Worm (Caenorhabditis elegans): ENCODE measurements around the gene acr-3.

acr-3 gene

ce11 chrX:6742891-6743290 lies 33.6 kb downstream of the acr-3 start (continued):
- TF ChIP-seq sox-4 (tag; optimal IDR thresholded peaks at IDR 0.05) (peak; percentile 48), jun-1 (tag; optimal IDR thresholded peaks at IDR 0.05) (peak; percentile 75), lin-35 (GFP tag; optimal IDR thresholded peaks at IDR 0.05) (peak; percentile 46 to 86), nhr-11 (tag; optimal IDR thresholded peaks at IDR 0.05) (peak; percentile 60), nhr-76 (tag; optimal IDR thresholded peaks at IDR 0.05) (no peak), nhr-47 (tag; optimal IDR thresholded peaks at IDR 0.05) (peak; percentile 77), C16A3.4 (tag; optimal IDR thresholded peaks at IDR 0.05) (peak; percentile 34), nhr-12 (tag; optimal IDR thresholded peaks at IDR 0.05) (no peak), lin-13 (GFP tag; optimal IDR thresholded peaks at IDR 0.05) (peak; percentile 46), ztf-4 (tag; optimal IDR thresholded peaks at IDR 0.05) (peak; percentile 77), mdl-1 (tag; optimal IDR thresholded peaks at IDR 0.05) (peak in 1 of 2 experiments; percentile 97), nhr-19 (GFP tag; conservative IDR thresholded peaks at IDR 0.05) (peak; percentile 89), unc-30 (tag; optimal IDR thresholded peaks at IDR 0.05) (no peak), nhr-71 (tag; optimal IDR thresholded peaks at IDR 0.05) (peak; percentile 97), F16B12.6 (tag; optimal IDR thresholded peaks at IDR 0.05) (no peak), tbx-2 (tag; optimal IDR thresholded peaks at IDR 0.05) (peak; percentile 70), unc-86 (tag; optimal IDR thresholded peaks at IDR 0.05) (no peak), nhr-28 (tag; optimal IDR thresholded peaks at IDR 0.05) (no peak), aha-1 (tag; optimal IDR thresholded peaks at IDR 0.05) (peak; percentile 23), pax-3 (tag; optimal IDR thresholded peaks at IDR 0.05) (no peak), hlh-17 (GFP tag; optimal IDR thresholded peaks at IDR 0.05; ENCODE audit: borderline replicate concordance) (no peak), skn-1 (tag; optimal IDR thresholded peaks at IDR 0.05) (peak; percentile 72), ceh-8 (GFP tag; optimal IDR thresholded peaks at IDR 0.05) (peak; percentile 0), hpl-2 (GFP tag; optimal IDR thresholded peaks at IDR 0.05) (no peak), rnt-1 (tag; optimal IDR thresholded peaks at IDR 0.05) (peak; percentile 92), zip-4 (GFP tag; optimal IDR thresholded peaks at IDR 0.05) (no peak), dpl-1 (GFP tag; optimal IDR thresholded peaks at IDR 0.05) (peak; percentile 33 to 48 (median 35)), mef-2 (tag; optimal IDR thresholded peaks at IDR 0.05) (no peak), lin-39 (tag; optimal IDR thresholded peaks at IDR 0.05) (peak; percentile 88), irx-1 (tag; optimal IDR thresholded peaks at IDR 0.05) (peak; percentile 76), pag-3 (tag; optimal IDR thresholded peaks at IDR 0.05; ENCODE audit: borderline replicate concordance, insufficient read depth) (no peak), ces-1 (GFP tag; optimal IDR thresholded peaks at IDR 0.05) (no peak), nhr-77 (tag; optimal IDR thresholded peaks at IDR 0.05) (peak; percentile 24), ztf-11 (tag; optimal IDR thresholded peaks at IDR 0.05) (no peak), elt-3 (tag; optimal IDR thresholded peaks at IDR 0.05) (peak in 5 of 6 experiments; percentile 37 to 91 (median 68)), nhr-84 (tag; optimal IDR thresholded peaks at IDR 0.05) (no peak), fkh-4 (tag; optimal IDR thresholded peaks at IDR 0.05; ENCODE audit: borderline replicate concordance) (no peak), fos-1 (tag; optimal IDR thresholded peaks at IDR 0.05) (peak; percentile 44), vab-15 (tag; optimal IDR thresholded peaks at IDR 0.05) (peak; percentile 51), nhr-85 (tag) (peak; percentile 94)

ce11 chrX:6743344-6743743 lies 34.0 kb downstream of the acr-3 start:
- TF ChIP-seq fkh-10 (GFP tag; optimal IDR thresholded peaks at IDR 0.05) (no peak), C04F5.9 (tag; optimal IDR thresholded peaks at IDR 0.05) (no peak), unc-130 (tag; optimal IDR thresholded peaks at IDR 0.05) (no peak), ceh-88 (GFP tag; IDR thresholded peaks at IDR 0.05) (0 out of 2 replicates have a peak, but pooled peaks have one; percentile 2), Y116A8C.19 (tag; optimal IDR thresholded peaks at IDR 0.05; ENCODE audit: borderline replicate concordance) (no peak), fkh-8 (tag; optimal IDR thresholded peaks at IDR 0.05) (no peak), sptf-1 (tag; optimal IDR thresholded peaks at IDR 0.05) (no peak), ama-1 (optimal IDR thresholded peaks at IDR 0.05) (no peak), rnt-1 (tag; optimal IDR thresholded peaks at IDR 0.05) (peak; percentile 1), nhr-84 (tag; optimal IDR thresholded peaks at IDR 0.05) (no peak), aly-2 (tag; optimal IDR thresholded peaks at IDR 0.05) (no peak), dsc-1 (tag; optimal IDR thresholded peaks at IDR 0.05) (no peak)

Measured in whole organism, L1 larva.